Fruit fly (Drosophila melanogaster): ENCODE results near the gene CG4267.

The CG4267 gene

DNA sequence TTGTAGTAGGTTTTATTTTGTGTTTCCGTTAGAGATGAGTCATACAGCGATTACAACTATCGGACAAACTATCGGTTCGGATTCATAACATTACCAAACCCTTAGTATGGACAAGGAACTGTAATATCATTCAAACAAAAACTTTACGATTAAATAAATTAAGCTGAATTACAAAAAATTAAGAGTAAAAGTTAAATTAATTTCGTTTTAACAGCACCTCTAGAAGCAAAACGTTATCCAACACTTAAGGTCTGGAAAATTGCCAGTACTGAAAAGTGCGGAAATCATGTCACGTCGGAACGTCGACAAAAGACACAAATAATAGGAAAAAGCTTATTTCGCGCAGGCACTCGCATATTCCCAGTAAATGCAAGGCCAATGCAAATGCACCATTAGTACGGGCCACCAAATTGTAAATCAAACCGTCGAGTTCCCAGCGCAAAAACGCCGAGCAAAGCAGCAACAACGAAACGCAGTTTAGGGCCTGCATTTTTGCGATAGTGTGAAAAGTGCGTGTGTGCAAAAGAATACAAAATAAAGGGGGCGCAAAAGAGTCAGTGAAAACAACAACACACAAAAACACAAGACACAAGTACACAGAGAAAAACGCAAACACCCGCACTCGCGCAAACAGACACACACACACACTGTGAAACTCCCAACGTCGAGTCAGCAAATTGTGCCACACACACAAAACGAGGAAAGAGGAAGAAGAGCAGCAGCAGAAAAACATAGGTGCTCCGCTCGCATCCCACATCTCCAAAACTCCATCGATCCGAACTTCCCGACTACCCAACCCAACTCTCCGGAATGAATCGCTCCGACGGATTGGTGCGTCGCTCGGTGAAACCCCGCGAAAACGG, 15.7 kb upstream of the CG4267 start, which contains the start of the genes CG15387 and sau:
CG15387 (minus strand) TSS at position 36 of the 863 bp plus-strand sequence.
sau (plus strand) TSS at position 84 of the 863 bp plus-strand sequence.
- TF ChIP-seq psq (optimal IDR thresholded peaks at IDR 0.05) (no peak), h (optimal IDR thresholded peaks at IDR 0.05) (no peak)

DNA sequence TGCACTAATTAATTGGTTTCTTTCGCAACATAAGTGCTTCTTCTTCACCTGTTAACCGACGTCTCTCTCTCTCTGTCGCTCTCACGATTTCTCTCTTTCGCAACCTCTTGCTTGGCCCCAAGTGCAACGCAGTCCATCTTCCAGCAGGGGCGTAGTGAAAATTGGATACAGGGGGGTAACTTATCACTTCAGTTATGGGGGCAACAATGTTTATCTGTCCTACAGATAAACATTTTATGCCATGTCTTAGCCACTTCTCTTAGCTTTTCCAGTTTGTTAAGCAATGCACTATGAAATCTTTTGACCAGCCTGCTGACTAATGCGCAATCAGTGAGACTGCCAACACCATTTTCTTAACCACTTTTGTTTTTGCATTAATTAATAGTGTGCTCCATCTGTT, 14.9 kb upstream of the CG4267 start:
- TF ChIP-seq psq (optimal IDR thresholded peaks at IDR 0.05) (no peak), Sin3A (optimal IDR thresholded peaks at IDR 0.05) (no peak), Myc (optimal IDR thresholded peaks at IDR 0.05) (no peak), insv (optimal IDR thresholded peaks at IDR 0.05) (no peak), ttk (optimal IDR thresholded peaks at IDR 0.05) (no peak), h (optimal IDR thresholded peaks at IDR 0.05) (no peak)

DNA sequence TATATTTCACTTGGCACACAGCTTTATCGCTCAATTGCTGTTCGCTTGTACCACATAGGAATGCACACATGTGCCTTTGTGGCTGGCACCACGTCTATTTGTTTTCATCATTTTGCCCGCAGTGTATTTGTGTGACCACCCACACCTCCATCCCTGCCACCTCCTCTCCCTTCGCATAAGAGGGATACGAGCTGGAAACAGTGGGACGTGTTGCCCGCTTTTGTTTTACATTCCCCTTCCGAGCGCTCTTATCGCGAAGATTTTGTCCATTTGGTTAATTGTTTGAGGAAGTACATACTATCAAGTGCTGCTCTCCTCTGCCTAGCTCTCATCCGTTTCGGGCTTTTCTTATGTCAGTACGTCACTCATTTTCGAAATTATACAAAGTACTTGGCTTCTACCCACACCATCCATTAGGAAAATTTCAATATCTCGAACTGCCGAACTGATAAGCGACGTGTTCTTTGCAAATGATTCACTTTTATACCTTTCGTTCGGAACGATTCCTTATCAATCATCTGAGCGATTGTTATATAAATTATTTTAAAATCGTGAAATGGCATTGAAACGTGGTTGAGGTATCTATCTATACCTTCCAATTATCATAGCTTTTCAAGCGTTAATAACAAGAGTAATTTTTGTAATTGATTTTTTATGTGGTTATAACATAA, 13.9 kb upstream of the CG4267 start:
- TF ChIP-seq Myc (optimal IDR thresholded peaks at IDR 0.05) (no peak), psq (optimal IDR thresholded peaks at IDR 0.05) (no peak), ttk (optimal IDR thresholded peaks at IDR 0.05) (no peak), Sin3A (optimal IDR thresholded peaks at IDR 0.05) (no peak), h (optimal IDR thresholded peaks at IDR 0.05) (no peak), insv (optimal IDR thresholded peaks at IDR 0.05) (no peak)

DNA sequence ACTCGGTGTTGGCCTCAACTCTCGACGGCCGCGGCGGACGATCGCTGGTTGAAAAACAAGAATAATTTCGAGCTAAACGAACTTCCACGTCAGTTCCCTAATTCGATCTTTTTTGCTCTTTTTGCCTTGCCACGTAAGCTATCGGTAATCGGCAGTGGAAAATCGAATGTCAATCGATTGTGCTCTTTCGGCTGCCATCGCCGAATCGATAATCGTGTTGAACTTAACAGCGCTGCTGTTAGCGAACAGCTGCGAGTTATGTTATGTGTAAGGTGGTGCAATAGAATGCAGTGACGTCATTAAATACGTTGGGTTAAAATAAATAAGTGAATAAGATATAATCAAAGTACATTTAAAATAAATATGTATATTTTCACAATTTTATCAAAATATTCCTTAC, 5.5 kb upstream of the CG4267 start, which contains the start of gene Sec24CD:
Sec24CD (minus strand) TSS at position 123 of the 400 bp plus-strand sequence.
- TF ChIP-seq Sin3A (optimal IDR thresholded peaks at IDR 0.05) (no peak), psq (optimal IDR thresholded peaks at IDR 0.05) (peak; percentile 28)

DNA sequence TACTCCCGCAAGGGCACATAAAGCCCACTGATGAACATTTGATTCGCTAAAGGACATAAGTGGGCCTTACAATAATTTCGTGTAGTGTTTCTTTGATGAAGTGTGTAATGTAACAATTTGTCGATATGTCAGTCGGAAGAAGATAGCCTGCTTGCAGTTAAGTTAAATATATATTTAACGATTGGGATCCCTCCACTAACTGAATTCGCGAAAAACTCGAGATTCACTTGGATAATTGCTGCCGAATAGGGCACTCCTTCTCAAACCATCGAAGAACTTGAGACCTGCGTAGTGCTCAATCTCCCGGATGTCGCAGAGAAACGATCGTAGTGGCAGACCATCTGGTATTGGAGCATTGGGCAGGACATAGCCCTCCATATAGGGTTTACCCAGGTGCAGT, 4.0 kb upstream of the CG4267 start, which contains the start of gene Tengl3:
Tengl3 (minus strand) TSS at position 101 of the 400 bp plus-strand sequence.
- no peak for TF ChIP-seq ttk (optimal IDR thresholded peaks at IDR 0.05)

DNA sequence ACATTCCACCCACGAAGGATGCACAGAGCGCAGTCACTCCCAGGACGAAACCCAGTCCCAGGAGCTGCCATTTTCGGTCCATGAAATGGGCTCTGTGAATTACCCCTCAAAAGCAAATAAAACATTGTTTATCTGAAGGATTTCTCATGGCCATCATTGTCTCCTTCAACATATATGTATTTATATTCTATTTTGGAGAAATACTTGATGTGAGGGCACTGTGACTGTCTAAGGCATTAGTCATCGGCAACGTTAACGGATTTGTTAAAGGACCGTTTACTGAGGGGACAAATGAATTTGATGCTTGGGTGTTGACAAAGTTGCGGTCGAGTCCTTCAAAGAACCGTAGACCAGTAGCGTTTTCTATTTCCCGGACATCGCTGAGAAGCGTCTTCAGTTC, 2.9 kb upstream of the CG4267 start, which contains the start of gene Tengl2:
Tengl2 (minus strand) TSS at position 101 of the 400 bp plus-strand sequence.
- TF ChIP-seq ttk (optimal IDR thresholded peaks at IDR 0.05) (no peak), insv (optimal IDR thresholded peaks at IDR 0.05) (no peak), Myc (optimal IDR thresholded peaks at IDR 0.05) (no peak), h (optimal IDR thresholded peaks at IDR 0.05) (no peak), psq (optimal IDR thresholded peaks at IDR 0.05) (no peak), Sin3A (optimal IDR thresholded peaks at IDR 0.05) (no peak)

DNA sequence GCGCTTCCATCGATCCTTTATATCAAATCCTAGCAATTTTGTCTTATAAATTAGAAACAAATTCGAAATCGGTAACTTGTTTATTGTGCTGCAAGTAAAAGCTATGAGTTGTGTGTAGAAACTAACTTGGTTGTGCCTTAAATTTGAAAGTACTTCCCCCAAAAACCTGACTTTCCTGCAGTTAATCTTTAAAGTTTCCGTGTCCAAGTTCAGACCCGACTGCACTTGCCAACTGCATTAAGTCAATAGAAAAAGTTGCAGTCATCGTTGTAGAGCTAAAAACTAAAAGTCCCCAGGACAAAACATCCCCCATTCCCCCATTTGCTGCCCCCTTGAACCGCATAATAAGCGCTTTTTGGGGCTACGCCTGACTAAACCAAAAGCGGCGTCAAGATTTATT, 1.7 kb upstream of the CG4267 start, which contains the start of gene Tengl1:
Tengl1 (minus strand) TSS at position 101 of the 400 bp plus-strand sequence.
- no peak for TF ChIP-seq Myc (optimal IDR thresholded peaks at IDR 0.05)
- TF ChIP-seq insv (optimal IDR thresholded peaks at IDR 0.05), result no peak
- no peak for TF ChIP-seq h (optimal IDR thresholded peaks at IDR 0.05)
- TF ChIP-seq psq (optimal IDR thresholded peaks at IDR 0.05), result no peak
- no peak for TF ChIP-seq ttk (optimal IDR thresholded peaks at IDR 0.05)
- no peak for TF ChIP-seq Sin3A (optimal IDR thresholded peaks at IDR 0.05)

DNA sequence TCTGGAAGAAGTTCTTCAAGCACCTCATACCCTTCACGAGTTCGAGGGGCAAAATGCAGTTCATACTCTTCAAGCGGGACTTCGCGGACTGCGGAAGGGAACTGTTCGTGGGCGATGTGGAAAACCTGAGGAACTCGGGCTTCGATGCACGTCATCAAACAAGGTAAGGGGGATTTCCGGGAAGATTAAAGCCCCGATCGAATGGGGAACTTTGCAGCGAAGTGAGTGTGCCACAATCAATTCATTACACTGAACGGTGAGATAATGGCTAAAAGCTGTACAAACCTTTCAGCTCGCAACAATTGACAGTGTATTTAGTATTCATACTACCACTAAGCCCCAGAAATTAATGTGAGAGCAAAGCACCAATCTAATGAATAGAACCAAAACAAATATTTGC, 605 bp downstream of the CG4267 start:
- TF ChIP-seq insv (optimal IDR thresholded peaks at IDR 0.05) (no peak), Sin3A (optimal IDR thresholded peaks at IDR 0.05) (no peak), ttk (optimal IDR thresholded peaks at IDR 0.05) (no peak), psq (optimal IDR thresholded peaks at IDR 0.05) (no peak), Myc (optimal IDR thresholded peaks at IDR 0.05) (no peak), h (optimal IDR thresholded peaks at IDR 0.05) (no peak)

DNA sequence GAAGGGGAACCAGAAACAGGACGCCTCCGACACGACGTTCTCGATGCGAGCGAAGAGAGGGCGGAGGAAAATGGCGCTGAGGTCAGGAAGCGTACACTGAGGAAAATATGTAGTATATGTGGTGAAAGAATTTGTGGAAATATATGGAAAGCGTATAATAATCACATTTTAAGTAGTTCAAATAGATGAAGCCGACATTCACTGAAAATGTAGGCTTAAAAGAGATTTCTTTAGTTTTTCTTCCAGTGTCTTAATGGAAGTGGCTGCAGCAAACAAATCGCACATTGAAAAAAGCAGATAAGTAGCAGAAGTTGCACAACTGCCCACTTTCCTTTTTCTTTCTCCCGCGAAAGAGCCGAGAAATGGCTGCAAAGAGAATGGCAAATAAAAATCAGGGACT, 7.4 kb downstream of the CG4267 start:
- no peak for TF ChIP-seq h (optimal IDR thresholded peaks at IDR 0.05)
- TF ChIP-seq Myc (optimal IDR thresholded peaks at IDR 0.05), result no peak
- TF ChIP-seq insv (optimal IDR thresholded peaks at IDR 0.05), result no peak
- no peak for TF ChIP-seq ttk (optimal IDR thresholded peaks at IDR 0.05)
- TF ChIP-seq Sin3A (optimal IDR thresholded peaks at IDR 0.05), result no peak
- no peak for TF ChIP-seq psq (optimal IDR thresholded peaks at IDR 0.05)

DNA sequence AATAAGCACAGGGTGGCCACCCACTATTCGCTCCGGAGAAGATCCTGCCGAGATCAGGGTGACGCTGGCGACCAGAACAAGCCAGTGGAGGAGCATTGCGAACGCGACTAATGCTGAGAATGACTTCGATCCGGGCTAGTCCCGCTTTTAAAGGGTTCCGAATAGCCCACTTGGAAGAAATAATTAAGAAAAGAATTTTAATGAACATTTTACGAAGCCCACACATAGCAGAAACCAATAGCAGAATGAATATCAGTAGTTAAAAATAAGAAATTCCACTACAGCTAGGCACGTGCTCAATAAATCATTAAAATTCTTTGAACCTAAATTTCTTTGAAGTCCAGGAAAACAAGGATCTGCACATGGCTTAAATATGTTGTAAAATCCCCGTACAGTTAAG, 9.0 kb downstream of the CG4267 start, which contains the start of gene Ser12:
Ser12 (minus strand) TSS at position 101 of the 400 bp plus-strand sequence.
- no peak for TF ChIP-seq h (optimal IDR thresholded peaks at IDR 0.05)

DNA sequence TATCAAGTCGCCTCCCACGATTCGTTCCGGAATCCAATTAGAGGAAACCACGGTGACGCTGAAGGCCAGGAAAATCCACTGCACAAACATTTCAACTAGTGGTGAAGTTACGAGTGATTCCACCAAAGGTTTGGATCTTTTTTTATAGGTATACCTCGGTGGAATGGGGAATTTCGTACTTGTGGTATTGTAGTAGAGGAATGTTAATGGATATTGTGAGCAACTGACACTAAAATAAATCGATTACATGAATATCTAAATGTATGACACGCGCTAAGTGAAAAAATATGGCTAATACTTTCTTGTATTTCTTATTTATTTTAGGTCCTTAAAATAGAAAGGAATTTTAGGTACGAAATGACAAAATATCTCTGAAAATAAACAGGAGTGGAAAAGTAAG, 10.1 kb downstream of the CG4267 start, which contains the start of gene CG17239:
CG17239 (minus strand) TSS at position 101 of the 400 bp plus-strand sequence.
- TF ChIP-seq ttk (optimal IDR thresholded peaks at IDR 0.05) (no peak), Sin3A (optimal IDR thresholded peaks at IDR 0.05) (no peak), Myc (optimal IDR thresholded peaks at IDR 0.05) (no peak), h (optimal IDR thresholded peaks at IDR 0.05) (no peak), psq (optimal IDR thresholded peaks at IDR 0.05) (no peak), insv (optimal IDR thresholded peaks at IDR 0.05) (no peak)

DNA sequence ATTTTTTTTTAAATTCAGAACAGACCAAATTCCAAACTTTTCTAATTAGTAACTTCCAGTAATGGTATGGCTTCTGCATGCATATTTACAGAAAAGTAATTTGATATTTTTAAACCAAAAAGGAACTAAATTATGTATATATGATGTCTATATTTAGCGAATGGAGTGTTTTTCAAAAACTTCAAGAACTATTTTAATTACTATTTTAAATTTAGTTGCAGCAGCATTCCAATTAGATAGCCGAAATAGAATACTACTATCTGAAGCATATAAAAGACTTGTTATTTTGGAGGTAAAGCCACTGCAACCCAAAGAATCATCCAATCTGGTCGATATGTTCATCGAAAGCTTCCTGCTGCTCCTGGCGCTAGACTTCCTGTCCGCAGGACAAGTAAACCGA, 10.6 kb downstream of the CG4267 start, which contains the start of gene CG17234:
CG17234 (plus strand) TSS at position 301 of the 400 bp plus-strand sequence.
- TF ChIP-seq ttk (optimal IDR thresholded peaks at IDR 0.05), result no peak
- TF ChIP-seq h (optimal IDR thresholded peaks at IDR 0.05), result no peak
- TF ChIP-seq Sin3A (optimal IDR thresholded peaks at IDR 0.05), result no peak
- no peak for TF ChIP-seq psq (optimal IDR thresholded peaks at IDR 0.05)
- TF ChIP-seq insv (optimal IDR thresholded peaks at IDR 0.05), result no peak
- no peak for TF ChIP-seq Myc (optimal IDR thresholded peaks at IDR 0.05)

Measured in Kc167 (cell line).